Fruit fly (Drosophila melanogaster) whole organism, prepupa: ENCODE measurements around the gene CHES-1-like.

Experiments
- Blimp-1 ChIP-seq: fragments of 200-800 bp; sonication (Bioruptor generic); optimal IDR thresholded peaks from 3 replicates; lab custom pipeline; 2017; ENCODE audit warnings: missing biosample characterization, missing genetic modification characterization, mild to moderate bottlenecking, moderate library complexity, missing genetic modification reagents
- CG10631 ChIP-seq: fragments of 200-800 bp; sonication (Bioruptor generic); optimal IDR thresholded peaks from 2 replicates; lab custom pipeline; 2016; ENCODE audit warnings: missing biosample characterization, missing genetic modification characterization
- CG10669 ChIP-seq: fragments of 200-800 bp; sonication (Bioruptor generic); optimal IDR thresholded peaks from 3 replicates; lab custom pipeline; 2018; ENCODE audit warnings: missing biosample characterization, mild to moderate bottlenecking, missing genetic modification characterization, moderate library complexity
- CG11294 ChIP-seq: fragments of 200-800 bp; sonication (Bioruptor generic); IDR thresholded peaks from 2 replicates; pipeline ENCODE4 v1.3.6; 2022; ENCODE audit warnings: missing biosample characterization, missing genetic modification characterization
- CG15336 ChIP-seq: fragments of 200-800 bp; sonication (Bioruptor generic); IDR thresholded peaks from 2 replicates; pipeline ENCODE4 v1.3.6; 2022; ENCODE audit warnings: missing biosample characterization, missing genetic modification characterization
- CG16779 ChIP-seq: fragments of 200-800 bp; sonication (Bioruptor generic); optimal IDR thresholded peaks from 3 replicates; lab custom pipeline; 2017; ENCODE audit warnings: missing biosample characterization, mild to moderate bottlenecking, missing genetic modification characterization
- CG34406 ChIP-seq: fragments of 200-800 bp; sonication (Bioruptor generic); optimal IDR thresholded peaks from 3 replicates; lab custom pipeline; 2016; ENCODE audit warnings: missing biosample characterization, missing genetic modification characterization
- CG4318 ChIP-seq: fragments of 200-800 bp; sonication (Bioruptor generic); optimal IDR thresholded peaks from 3 replicates; lab custom pipeline; 2017; ENCODE audit warnings: missing biosample characterization, mild to moderate bottlenecking, missing genetic modification characterization
- CG6163 ChIP-seq: fragments of 200-800 bp; sonication (Bioruptor generic); IDR thresholded peaks from 3 replicates; pipeline ENCODE4 v1.3.6; 2022; ENCODE audit warnings: missing biosample characterization, missing genetic modification characterization
- CG6276 ChIP-seq: fragments of 200-800 bp; sonication (Bioruptor generic); optimal IDR thresholded peaks from 2 replicates; lab custom pipeline; 2017; ENCODE audit warnings: missing biosample characterization, mild to moderate bottlenecking, missing genetic modification characterization
- CG6792 ChIP-seq: fragments of 200-800 bp; sonication (Bioruptor generic); optimal IDR thresholded peaks from 3 replicates; lab custom pipeline; 2016; ENCODE audit warnings: missing biosample characterization, missing genetic modification characterization
- CG6808 ChIP-seq: fragments of 200-800 bp; sonication (Bioruptor generic); optimal IDR thresholded peaks from 3 replicates; lab custom pipeline; 2017; ENCODE audit warnings: missing biosample characterization, missing genetic modification characterization, mild to moderate bottlenecking, moderate library complexity, missing genetic modification reagents
- CG7368 ChIP-seq: fragments of 200-800 bp; sonication (Bioruptor generic); optimal IDR thresholded peaks from 3 replicates; lab custom pipeline; 2016; ENCODE audit warnings: missing biosample characterization, missing genetic modification characterization
- CG8119 ChIP-seq: fragments of 200-800 bp; sonication (Bioruptor generic); IDR thresholded peaks from 3 replicates; pipeline ENCODE4 v1.3.6; 2022; ENCODE audit warnings: missing biosample characterization, missing genetic modification characterization
- CG9139 ChIP-seq: fragments of 200-800 bp; sonication (Bioruptor generic); optimal IDR thresholded peaks from 3 replicates; lab custom pipeline; 2017; ENCODE audit warnings: missing biosample characterization, mild to moderate bottlenecking, missing genetic modification characterization
- Eip75B ChIP-seq: fragments of 200-800 bp; sonication (Bioruptor generic); optimal IDR thresholded peaks from 3 replicates; lab custom pipeline; 2016; ENCODE audit warnings: missing biosample characterization, missing genetic modification characterization
- Eip93F ChIP-seq: fragments of 200-800 bp; sonication (Bioruptor generic); optimal IDR thresholded peaks from 2 replicates; lab custom pipeline; 2016; ENCODE audit warnings: missing biosample characterization, mild to moderate bottlenecking, missing genetic modification characterization
- Ets21C ChIP-seq: fragments of 200-800 bp; sonication (Bioruptor generic); optimal IDR thresholded peaks from 3 replicates; lab custom pipeline; 2016; ENCODE audit warnings: missing biosample characterization, missing genetic modification characterization
- Ets96B ChIP-seq: fragments of 200-800 bp; optimal IDR thresholded peaks from 2 replicates; lab custom pipeline; 2019; ENCODE audit warnings: missing biosample characterization, mild to moderate bottlenecking, missing genetic modification characterization, moderate library complexity
- Hr38 ChIP-seq: sonication (Bioruptor generic); optimal IDR thresholded peaks from 2 replicates; lab custom pipeline; 2016; ENCODE audit warnings: missing biosample characterization, missing genetic modification characterization
- Hr4 ChIP-seq: fragments of 200-800 bp; sonication (Bioruptor generic); optimal IDR thresholded peaks from 3 replicates; lab custom pipeline; 2016; ENCODE audit warnings: missing biosample characterization, missing genetic modification characterization
- Met ChIP-seq: fragments of 200-800 bp; sonication (Bioruptor generic); optimal IDR thresholded peaks from 3 replicates; lab custom pipeline; 2016; ENCODE audit warnings: missing biosample characterization, missing genetic modification characterization
- OdsH ChIP-seq: fragments of 200-800 bp; sonication (Bioruptor generic); optimal IDR thresholded peaks from 3 replicates; lab custom pipeline; 2016; ENCODE audit warnings: missing biosample characterization, missing genetic modification characterization
- Smox ChIP-seq: fragments of 200-800 bp; sonication (Bioruptor generic); optimal IDR thresholded peaks from 3 replicates; lab custom pipeline; 2016; ENCODE audit warnings: missing biosample characterization, missing genetic modification characterization
- Sox102F ChIP-seq: fragments of 200-800 bp; sonication (Bioruptor generic); optimal IDR thresholded peaks from 2 replicates; lab custom pipeline; 2016; ENCODE audit warnings: missing biosample characterization, mild to moderate bottlenecking, missing genetic modification characterization
- Sox14 ChIP-seq: fragments of 200-800 bp; sonication (Bioruptor generic); optimal IDR thresholded peaks from 3 replicates; lab custom pipeline; 2016; ENCODE audit warnings: missing biosample characterization, missing genetic modification characterization
- Sox15 ChIP-seq: fragments of 200-800 bp; sonication (Bioruptor generic); optimal IDR thresholded peaks from 3 replicates; lab custom pipeline; 2016; ENCODE audit warnings: missing biosample characterization, missing genetic modification characterization
- acj6 ChIP-seq: fragments of 200-800 bp; sonication (Bioruptor generic); optimal IDR thresholded peaks from 3 replicates; lab custom pipeline; 2016; ENCODE audit warnings: missing biosample characterization, missing genetic modification characterization
- cyc ChIP-seq: fragments of 200-800 bp; sonication (Bioruptor generic); optimal IDR thresholded peaks from 3 replicates; lab custom pipeline; 2016; ENCODE audit warnings: missing biosample characterization, missing genetic modification characterization
- dac ChIP-seq: fragments of 200-800 bp; sonication (Bioruptor generic); optimal IDR thresholded peaks from 2 replicates; lab custom pipeline; 2017; ENCODE audit warnings: missing biosample characterization, mild to moderate bottlenecking, missing genetic modification characterization
- dsx ChIP-seq: fragments of 200-800 bp; optimal IDR thresholded peaks from 3 replicates; lab custom pipeline; 2019; ENCODE audit warnings: missing biosample characterization, mild to moderate bottlenecking, missing genetic modification characterization, moderate library complexity; ENCODE audit not compliant: poor library complexity, severe bottlenecking
- eg ChIP-seq: fragments of 200-800 bp; sonication (Bioruptor generic); IDR thresholded peaks from 3 replicates; pipeline ENCODE4 v1.3.6; 2022; ENCODE audit warnings: missing biosample characterization, missing genetic modification characterization
- esn ChIP-seq: fragments of 200-800 bp; sonication (Bioruptor generic); optimal IDR thresholded peaks from 2 replicates; lab custom pipeline; 2016; ENCODE audit warnings: missing biosample characterization, mild to moderate bottlenecking, missing genetic modification characterization, moderate library complexity
- fd59A ChIP-seq: fragments of 200-800 bp; sonication (Bioruptor generic); optimal IDR thresholded peaks from 2 replicates; lab custom pipeline; 2017; ENCODE audit warnings: missing biosample characterization, mild to moderate bottlenecking, missing genetic modification characterization, missing genetic modification reagents
- fd85E ChIP-seq: fragments of 200-800 bp; sonication (Bioruptor generic); optimal IDR thresholded peaks from 3 replicates; lab custom pipeline; 2016; ENCODE audit warnings: missing biosample characterization, missing genetic modification characterization
- fkh ChIP-seq: fragments of 200-800 bp; sonication (Bioruptor generic); optimal IDR thresholded peaks from 3 replicates; lab custom pipeline; 2017; ENCODE audit warnings: missing biosample characterization, mild to moderate bottlenecking, missing genetic modification characterization, moderate library complexity
- pdm3 ChIP-seq: fragments of 200-800 bp; sonication (Bioruptor generic); optimal IDR thresholded peaks from 3 replicates; lab custom pipeline; 2016; ENCODE audit warnings: missing biosample characterization, missing genetic modification characterization
- salr ChIP-seq, 2 experiments: fragments of 200-800 bp; sonication (Bioruptor generic); optimal IDR thresholded peaks; 3 replicates each; lab custom pipeline; 2016 to 2018; ENCODE audit warnings: missing biosample characterization in 2 of 2, missing genetic modification characterization in 2 of 2, mild to moderate bottlenecking in 1 of 2
- spab ChIP-seq: fragments of 200-800 bp; sonication (Bioruptor generic); optimal IDR thresholded peaks from 2 replicates; lab custom pipeline; 2017; ENCODE audit warnings: missing biosample characterization, mild to moderate bottlenecking, missing genetic modification characterization, missing genetic modification reagents
- ss ChIP-seq, 2 experiments: fragments of 200-800 bp; sonication (Bioruptor generic); optimal IDR thresholded peaks; 2 replicates in 1 of 2; 3 replicates in 1 of 2; lab custom pipeline; 2017 to 2018; ENCODE audit warnings: mild to moderate bottlenecking in 2 of 2, missing biosample characterization in 2 of 2, missing genetic modification characterization in 2 of 2, moderate library complexity in 1 of 2
- svp ChIP-seq: fragments of 200-800 bp; sonication (Bioruptor generic); peaks from one replicate; lab custom pipeline; 2016; ENCODE audit warnings: missing biosample characterization, missing genetic modification characterization
- topi ChIP-seq: fragments of 200-800 bp; sonication (Bioruptor generic); optimal IDR thresholded peaks from 3 replicates; lab custom pipeline; 2016; ENCODE audit warnings: missing biosample characterization, missing genetic modification characterization
- vri ChIP-seq: fragments of 200-800 bp; sonication (Bioruptor generic); optimal IDR thresholded peaks from 3 replicates; lab custom pipeline; 2016; ENCODE audit warnings: missing biosample characterization, mild to moderate bottlenecking, missing genetic modification characterization

The CHES-1-like gene

DNA sequence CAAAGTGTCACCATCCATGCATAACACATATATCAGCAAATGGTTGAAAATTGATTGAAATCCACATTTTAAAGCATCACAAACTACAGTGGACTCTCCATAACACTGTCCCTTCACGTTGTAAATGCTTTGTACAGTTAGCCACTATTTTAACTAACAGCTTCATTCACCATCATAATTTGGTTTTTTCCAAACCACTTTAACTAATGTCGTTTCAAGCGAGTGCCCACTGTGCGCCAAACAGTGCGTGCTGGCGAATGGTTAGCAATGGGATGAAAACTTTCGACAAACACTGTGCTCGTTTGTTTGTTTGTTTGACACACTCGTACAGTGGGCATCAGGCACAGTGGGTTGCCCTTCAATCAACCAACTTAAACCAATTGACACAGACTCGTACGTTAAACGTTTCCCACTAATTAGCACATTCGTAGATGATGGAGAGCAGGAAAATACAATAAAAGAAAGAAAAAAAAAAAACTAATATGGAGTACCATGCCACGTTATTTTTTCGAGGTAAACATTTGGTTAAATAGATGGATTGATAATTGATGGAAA lies 8.9 kb downstream of the CHES-1-like start (continued):
- TF ChIP-seq CG6276 (peak; percentile 78), cyc (peak; percentile 89), CG6163 (GFP tag; lab: Robert Waterston, UW) (peak; percentile 89), CG10669 (GFP tag; lab: Kevin White, UChicago) (peak; percentile 60), eg (GFP tag; lab: Robert Waterston, UW) (peak; percentile 96), CG34406 (peak; percentile 59), fkh (GFP tag; lab: Kevin White, UChicago) (peak; percentile 74), CG11294 (peak; percentile 89), pdm3 (peak; percentile 88), spab (GFP tag; lab: Kevin White, UChicago) (peak; percentile 25), CG6792 (peak; percentile 76), vri (peak; percentile 82), Met (GFP tag; lab: Kevin White, UChicago) (peak; percentile 86), fd85E (GFP tag; lab: Kevin White, UChicago) (no peak), salr (GFP tag; optimal IDR thresholded peaks at IDR 0.05; lab: Kevin White, UChicago) (peak; percentile 60 to 62), CG8119 (GFP tag; lab: Robert Waterston, UW) (peak; percentile 82), CG4318 (GFP tag; lab: Kevin White, UChicago) (peak; percentile 77), Blimp-1 (GFP tag; lab: Kevin White, UChicago) (peak; percentile 3), CG10631 (GFP tag; lab: Kevin White, UChicago) (peak; percentile 71), CG16779 (no peak), Sox14 (GFP tag; lab: Kevin White, UChicago) (peak; percentile 85), OdsH (GFP tag; lab: Kevin White, UChicago) (peak; percentile 87), dac (GFP tag; lab: Kevin White, UChicago) (peak; percentile 85), Ets96B (peak; percentile 50), Sox102F (peak; percentile 66), Eip93F (GFP tag; lab: Kevin White, UChicago) (no peak)

DNA sequence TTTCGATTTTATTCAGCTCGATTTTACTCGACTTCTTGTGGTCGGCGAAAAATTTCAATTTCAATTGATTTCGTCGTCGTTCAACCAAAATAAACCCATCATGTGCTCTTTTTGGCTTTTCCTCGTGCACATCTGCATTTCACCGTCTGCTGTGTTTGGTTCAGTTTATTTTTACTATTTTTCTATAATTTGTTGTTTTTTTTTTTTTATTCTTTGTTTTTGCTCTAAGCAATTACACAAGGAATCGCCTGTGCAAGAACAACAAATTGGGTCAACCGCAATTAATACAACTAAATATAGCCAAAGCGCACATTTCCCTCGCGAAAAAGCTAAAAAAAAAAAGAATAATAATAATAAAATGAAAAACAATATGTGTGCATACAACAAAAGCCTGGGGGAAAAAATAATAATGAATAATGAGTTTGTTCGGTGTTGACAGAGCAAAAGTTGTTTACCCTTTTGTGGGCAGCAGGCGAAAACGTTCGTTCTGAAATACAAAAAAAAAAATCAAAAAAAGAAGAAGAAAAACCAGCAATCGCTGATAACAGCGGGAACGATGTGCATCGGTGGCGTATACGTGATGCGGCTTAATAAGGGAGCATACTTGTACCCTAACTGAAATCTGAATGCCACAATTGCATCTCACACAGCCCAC lies 9.5 kb downstream of the CHES-1-like start:
- peak in 1 of 2 experiments; percentile 36 for TF ChIP-seq ss (GFP tag; optimal IDR thresholded peaks at IDR 0.05; lab: Kevin White, UChicago)
- no peak for TF ChIP-seq acj6 (GFP tag; lab: Kevin White, UChicago)
- TF ChIP-seq Smox, result no peak
- TF ChIP-seq CG6276, result peak; percentile 67
- TF ChIP-seq vri, result no peak
- TF ChIP-seq CG6808, result peak; percentile 32
- peak; percentile 43; the same call in 2 of the 3 replicates for TF ChIP-seq CG8119 (GFP tag; lab: Robert Waterston, UW)
- peak; percentile 65 for TF ChIP-seq eg (GFP tag; lab: Robert Waterston, UW)
- no peak for TF ChIP-seq Sox15 (GFP tag; lab: Kevin White, UChicago)
- TF ChIP-seq CG15336 (GFP tag; lab: Robert Waterston, UW), result peak; percentile 62

DNA sequence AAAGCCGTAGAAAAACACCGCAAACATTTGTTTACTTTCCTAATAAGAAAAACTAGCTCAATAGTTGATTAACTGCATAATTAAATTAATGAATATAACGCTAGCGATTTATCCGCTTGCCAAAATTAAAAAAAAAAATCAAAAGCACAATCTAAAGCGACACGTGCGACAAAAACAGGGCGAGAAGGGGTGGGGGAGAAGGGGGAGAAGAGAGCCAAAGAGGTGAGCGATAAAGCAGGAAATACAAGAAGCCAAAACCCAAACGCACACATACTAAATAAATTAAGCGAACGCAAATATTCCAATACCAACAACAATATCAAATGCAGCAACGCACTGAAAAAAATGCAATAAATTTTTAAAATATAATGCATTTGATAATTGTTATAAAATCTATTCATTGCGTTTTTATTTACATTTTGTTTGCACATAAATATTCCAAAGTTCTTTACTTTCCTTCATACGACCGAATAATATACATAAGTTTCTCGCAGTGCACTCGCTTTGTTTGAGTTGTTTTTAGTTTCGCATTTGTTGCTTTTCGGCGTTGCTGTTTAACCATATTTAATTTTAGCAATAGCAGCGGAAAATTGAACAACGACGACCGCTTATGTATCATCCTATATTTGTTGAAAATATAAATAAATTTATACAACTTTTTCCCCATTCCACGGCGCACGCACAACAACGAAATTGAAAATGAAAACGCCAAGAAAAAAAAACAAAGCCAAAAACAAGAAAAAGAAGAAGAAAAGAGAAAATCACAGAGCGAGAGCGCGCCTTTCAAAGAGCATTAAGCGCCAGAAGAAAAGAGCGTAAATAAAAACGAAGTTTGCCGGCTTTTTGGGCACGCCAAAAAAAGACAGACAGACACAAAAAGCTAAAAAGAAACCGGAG lies 10.9 kb downstream of the CHES-1-like start:
- TF ChIP-seq salr (GFP tag; optimal IDR thresholded peaks at IDR 0.05; lab: Kevin White, UChicago), result peak; percentile 68 to 91
- TF ChIP-seq CG9139 (GFP tag; lab: Kevin White, UChicago), result peak; percentile 65
- TF ChIP-seq CG11294, result peak; percentile 92
- peak; percentile 95 for TF ChIP-seq OdsH (GFP tag; lab: Kevin White, UChicago)
- TF ChIP-seq Hr38, result peak; percentile 10
- TF ChIP-seq CG8119 (GFP tag; lab: Robert Waterston, UW), result peak; percentile 95
- peak; percentile 94 for TF ChIP-seq Eip75B (GFP tag; lab: Kevin White, UChicago)
- peak; percentile 82 for TF ChIP-seq fd59A (GFP tag; lab: Kevin White, UChicago)
- TF ChIP-seq Hr4 (GFP tag; lab: Kevin White, UChicago), result peak; percentile 94
- TF ChIP-seq svp, result peak; percentile 99
- peak; percentile 97 for TF ChIP-seq cyc
- TF ChIP-seq topi, result peak; percentile 98
- peak; percentile 94 for TF ChIP-seq CG10631 (GFP tag; lab: Kevin White, UChicago)
- TF ChIP-seq dac (GFP tag; lab: Kevin White, UChicago), result peak; percentile 72
- TF ChIP-seq Ets21C (GFP tag; lab: Kevin White, UChicago), result peak; percentile 91
- TF ChIP-seq CG15336 (GFP tag; lab: Robert Waterston, UW), result peak; percentile 97
- peak; percentile 89 for TF ChIP-seq dsx (GFP tag; lab: Kevin White, UChicago)
- TF ChIP-seq esn (GFP tag; lab: Kevin White, UChicago), result peak; percentile 98
- TF ChIP-seq CG34406, result peak; percentile 95
- TF ChIP-seq Smox, result peak; percentile 97
- TF ChIP-seq ss (GFP tag; optimal IDR thresholded peaks at IDR 0.05; lab: Kevin White, UChicago), result peak; percentile 86 to 90
- TF ChIP-seq Sox15 (GFP tag; lab: Kevin White, UChicago), result peak; percentile 86
- TF ChIP-seq CG7368, result peak; percentile 89
